Worm (Caenorhabditis elegans): ENCODE data around the gene C35A5.6.

Gene C35A5.6

ce11 chrV:10536808-10537207 is 27.9 kb downstream of the C35A5.6 start (continued):
- TF ChIP-seq jun-1 (tag; optimal IDR thresholded peaks at IDR 0.05), result peak; percentile 17
- no peak for TF ChIP-seq R02D3.7 (tag; optimal IDR thresholded peaks at IDR 0.05)
- TF ChIP-seq nhr-77 (tag; optimal IDR thresholded peaks at IDR 0.05), result peak; percentile 77
- TF ChIP-seq egl-27 (tag; optimal IDR thresholded peaks at IDR 0.05), result no peak
- no peak for TF ChIP-seq ceh-44 (GFP tag; IDR thresholded peaks at IDR 0.05)
- TF ChIP-seq lim-7 (GFP tag; IDR thresholded peaks at IDR 0.05), result no peak
- peak; percentile 93 for TF ChIP-seq rbr-2 (tag; optimal IDR thresholded peaks at IDR 0.05)
- no peak for TF ChIP-seq zfp-3 (GFP tag; conservative IDR thresholded peaks at IDR 0.05)
- no peak for TF ChIP-seq tag-97 (GFP tag; IDR thresholded peaks at IDR 0.05)
- TF ChIP-seq sdz-12 (GFP tag; optimal IDR thresholded peaks at IDR 0.05), result no peak
- TF ChIP-seq ceh-62 (tag; optimal IDR thresholded peaks at IDR 0.05), result no peak
- TF ChIP-seq zip-11 (GFP tag; IDR thresholded peaks at IDR 0.05), result no peak
- TF ChIP-seq skn-1 (tag; optimal IDR thresholded peaks at IDR 0.05), result no peak
- TF ChIP-seq T20F7.1 (GFP tag; optimal IDR thresholded peaks at IDR 0.05), result peak; percentile 81
- no peak for TF ChIP-seq daf-12 (tag; optimal IDR thresholded peaks at IDR 0.05)
- no peak for TF ChIP-seq nhr-10 (tag; optimal IDR thresholded peaks at IDR 0.05)
- peak; percentile 89 for TF ChIP-seq T26A8.4 (GFP tag; IDR thresholded peaks at IDR 0.05)
- TF ChIP-seq pha-4 (GFP tag; IDR thresholded peaks at IDR 0.05), result peak; percentile 63; the same call in 1 of the 2 replicates
- TF ChIP-seq pha-4 (tag; optimal IDR thresholded peaks at IDR 0.05), result peak; percentile 92
- no peak for TF ChIP-seq ceh-32 (tag; optimal IDR thresholded peaks at IDR 0.05; ENCODE audit: poor library complexity)
- peak in 1 of 2 experiments; percentile 99 for TF ChIP-seq unc-62 (GFP tag; optimal IDR thresholded peaks at IDR 0.05 in 1 of 2)
- TF ChIP-seq unc-62 (tag; optimal IDR thresholded peaks at IDR 0.05), result no peak
- peak; percentile 84 for TF ChIP-seq dmd-6 (GFP tag; IDR thresholded peaks at IDR 0.05)
- TF ChIP-seq ZK337.2 (GFP tag; IDR thresholded peaks at IDR 0.05), result no peak
- TF ChIP-seq lin-13 (GFP tag; optimal IDR thresholded peaks at IDR 0.05), result peak; percentile 90
- peak; percentile 92 for TF ChIP-seq dve-1 (tag; optimal IDR thresholded peaks at IDR 0.05; ENCODE audit: insufficient read depth)
- no peak for TF ChIP-seq dmd-8 (GFP tag; IDR thresholded peaks at IDR 0.05)
- peak; percentile 91 for TF ChIP-seq mes-2 (tag; optimal IDR thresholded peaks at IDR 0.05; ENCODE audit: poor library complexity, severe bottlenecking)
- TF ChIP-seq dpl-1 (GFP tag; optimal IDR thresholded peaks at IDR 0.05), result peak; percentile 96
- TF ChIP-seq lir-3 (tag; optimal IDR thresholded peaks at IDR 0.05), result no peak
- TF ChIP-seq F49E8.2 (tag; optimal IDR thresholded peaks at IDR 0.05; ENCODE audit: borderline replicate concordance), result no peak
- peak; percentile 94 for TF ChIP-seq mep-1 (tag; optimal IDR thresholded peaks at IDR 0.05)
- 0 out of 2 replicates have a peak, but pooled peaks have one; percentile 10 for TF ChIP-seq arid-1 (GFP tag; conservative IDR thresholded peaks at IDR 0.05)
- no peak for TF ChIP-seq F44E2.7 (GFP tag; IDR thresholded peaks at IDR 0.05)
- TF ChIP-seq unc-39 (tag; optimal IDR thresholded peaks at IDR 0.05), result no peak
- TF ChIP-seq hmg-1.1 (GFP tag; IDR thresholded peaks at IDR 0.05), result peak; percentile 89
- TF ChIP-seq aly-2 (tag; optimal IDR thresholded peaks at IDR 0.05), result no peak
- peak; percentile 37; the same call in 1 of the 2 replicates for TF ChIP-seq vab-7 (GFP tag; IDR thresholded peaks at IDR 0.05)
- no peak for TF ChIP-seq ceh-82 (tag; optimal IDR thresholded peaks at IDR 0.05)
- TF ChIP-seq nhr-28 (tag; optimal IDR thresholded peaks at IDR 0.05), result peak; percentile 90
- peak; percentile 75 for TF ChIP-seq ctbp-1 (GFP tag; IDR thresholded peaks at IDR 0.05)
- TF ChIP-seq F26F4.8 (GFP tag; conservative IDR thresholded peaks at IDR 0.05), result no peak
- no peak for TF ChIP-seq lin-39 (tag; optimal IDR thresholded peaks at IDR 0.05)
- peak; percentile 64; the same call in 1 of the 2 replicates for TF ChIP-seq tra-1 (GFP tag; IDR thresholded peaks at IDR 0.05)
- no peak for TF ChIP-seq snpc-1.2 (GFP tag; IDR thresholded peaks at IDR 0.05)
- no peak for TF ChIP-seq saeg-2 (GFP tag; IDR thresholded peaks at IDR 0.05)
- peak; percentile 46 for TF ChIP-seq unc-130 (GFP tag; optimal IDR thresholded peaks at IDR 0.05)
- TF ChIP-seq ama-1 (optimal IDR thresholded peaks at IDR 0.05), result peak; percentile 83
- TF ChIP-seq D1046.2 (GFP tag; IDR thresholded peaks at IDR 0.05), result peak; percentile 31; the same call in 1 of the 2 replicates
- 0 out of 2 replicates have a peak, but pooled peaks have one; percentile 35 for TF ChIP-seq dmd-9 (GFP tag; IDR thresholded peaks at IDR 0.05)
- no peak for TF ChIP-seq Y75B8A.6 (GFP tag; IDR thresholded peaks at IDR 0.05)
- no peak for TF ChIP-seq mxl-2 (GFP tag; conservative IDR thresholded peaks at IDR 0.05)
